Fruit fly (Drosophila melanogaster) whole organism, embryonic: ENCODE data around the gene CG42716.

Source experiments
- CG10366 ChIP-seq: fragments of 200-800 bp; sonication (Bioruptor generic); IDR thresholded peaks from 2 replicates; pipeline ENCODE4 v1.3.6; 2022; ENCODE audit warnings: missing biosample characterization, missing genetic modification characterization
- CG10979 ChIP-seq: fragments of 200-800 bp; sonication (Bioruptor generic); optimal IDR thresholded peaks from 2 replicates; lab custom pipeline; 2018; ENCODE audit warnings: missing biosample characterization, mild to moderate bottlenecking, missing genetic modification characterization, moderate library complexity
- CG11398 ChIP-seq: fragments of 200-800 bp; sonication (Bioruptor generic); optimal IDR thresholded peaks from 2 replicates; lab custom pipeline; 2016; ENCODE audit warnings: missing biosample characterization, missing genetic modification characterization
- CG11456 ChIP-seq: fragments of 200-800 bp; sonication (Bioruptor generic); IDR thresholded peaks from 3 replicates; pipeline ENCODE4 v1.3.6; 2022; ENCODE audit warnings: missing biosample characterization, missing genetic modification characterization
- CG12236 ChIP-seq: fragments of 200-800 bp; sonication (Bioruptor generic); optimal IDR thresholded peaks from 2 replicates; lab custom pipeline; 2016; ENCODE audit warnings: missing biosample characterization, missing genetic modification characterization
- CG12942 ChIP-seq: fragments of 200-800 bp; sonication (Bioruptor generic); optimal IDR thresholded peaks from 3 replicates; lab custom pipeline; 2016; ENCODE audit warnings: missing biosample characterization, missing genetic modification characterization
- CG13624 ChIP-seq: fragments of 200-800 bp; sonication (Bioruptor generic); optimal IDR thresholded peaks from 2 replicates; lab custom pipeline; 2016; ENCODE audit warnings: missing biosample characterization, missing genetic modification characterization
- CG14441 ChIP-seq: fragments of 200-800 bp; sonication (Bioruptor generic); IDR thresholded peaks from 2 replicates; pipeline ENCODE4 v1.3.6; 2022; ENCODE audit warnings: missing biosample characterization, missing genetic modification characterization
- CG15073 ChIP-seq: fragments of 200-800 bp; sonication (Bioruptor generic); optimal IDR thresholded peaks from 2 replicates; lab custom pipeline; 2016; ENCODE audit warnings: missing biosample characterization, missing genetic modification characterization
- CG17361 ChIP-seq: fragments of 200-800 bp; sonication (Bioruptor generic); IDR thresholded peaks from 3 replicates; pipeline ENCODE4 v1.3.6; 2022; ENCODE audit warnings: missing biosample characterization, missing genetic modification characterization
- CG18476 ChIP-seq: fragments of 200-800 bp; sonication (Bioruptor generic); optimal IDR thresholded peaks from 2 replicates; lab custom pipeline; 2016; ENCODE audit warnings: missing biosample characterization, mild to moderate bottlenecking, missing genetic modification characterization
- CG30020 ChIP-seq: fragments of 200-800 bp; optimal IDR thresholded peaks from 2 replicates; lab custom pipeline; 2019; ENCODE audit warnings: missing biosample characterization, mild to moderate bottlenecking, missing genetic modification characterization, moderate library complexity
- CG3995 ChIP-seq: fragments of 200-800 bp; sonication (Bioruptor generic); optimal IDR thresholded peaks from 3 replicates; lab custom pipeline; 2016; ENCODE audit warnings: missing biosample characterization, missing genetic modification characterization
- CG42726 ChIP-seq: fragments of 200-800 bp; sonication (Bioruptor generic); IDR thresholded peaks from 2 replicates; pipeline ENCODE4 v1.3.6; 2022; ENCODE audit warnings: missing biosample characterization, missing genetic modification characterization; ENCODE audit not compliant: partially characterized antibody
- CG4854 ChIP-seq: fragments of 200-800 bp; sonication (Bioruptor generic); optimal IDR thresholded peaks from 2 replicates; lab custom pipeline; 2016; ENCODE audit warnings: missing biosample characterization, missing genetic modification characterization, inconsistent platforms
- CG6683 ChIP-seq: fragments of 200-800 bp; sonication (Bioruptor generic); optimal IDR thresholded peaks from 2 replicates; lab custom pipeline; 2017; ENCODE audit warnings: missing biosample characterization, mild to moderate bottlenecking, missing genetic modification characterization, missing genetic modification reagents
- CG6854 ChIP-seq: fragments of 200-800 bp; sonication (Bioruptor generic); optimal IDR thresholded peaks from 3 replicates; lab custom pipeline; 2017; ENCODE audit warnings: missing biosample characterization, mild to moderate bottlenecking, missing genetic modification characterization
- CG8924 ChIP-seq: fragments of 200-800 bp; optimal IDR thresholded peaks from 3 replicates; lab custom pipeline; 2019; ENCODE audit warnings: missing biosample characterization, mild to moderate bottlenecking, missing genetic modification characterization, moderate library complexity
- CG8944 ChIP-seq: fragments of 200-800 bp; sonication (Bioruptor generic); optimal IDR thresholded peaks from 3 replicates; lab custom pipeline; 2016; ENCODE audit warnings: missing biosample characterization, missing genetic modification characterization
- CG9817 ChIP-seq: fragments of 200-800 bp; sonication (Bioruptor generic); optimal IDR thresholded peaks from 2 replicates; lab custom pipeline; 2018; ENCODE audit warnings: missing biosample characterization, mild to moderate bottlenecking, missing genetic modification characterization, moderate library complexity
- CTCF ChIP-seq: fragments of 200-800 bp; sonication (Bioruptor generic); optimal IDR thresholded peaks from 2 replicates; lab custom pipeline; 2017; ENCODE audit warnings: missing biosample characterization, mild to moderate bottlenecking, missing genetic modification characterization, moderate library complexity
- Chrac-16 ChIP-seq: fragments of 200-800 bp; sonication (Bioruptor generic); optimal IDR thresholded peaks from 3 replicates; lab custom pipeline; 2016; ENCODE audit warnings: missing biosample characterization, missing genetic modification characterization
- Dip2 ChIP-seq: fragments of 200-800 bp; sonication (Bioruptor generic); IDR thresholded peaks from 2 replicates; pipeline ENCODE4 v1.3.6; 2022; ENCODE audit warnings: missing biosample characterization, missing genetic modification characterization
- E2f1 ChIP-seq: fragments of 200-800 bp; sonication (Bioruptor generic); IDR thresholded peaks from 2 replicates; pipeline ENCODE4 v1.3.6; 2022; ENCODE audit warnings: missing biosample characterization, missing genetic modification characterization
- E2f2 ChIP-seq: fragments of 200-800 bp; sonication (Bioruptor generic); IDR thresholded peaks from 2 replicates; pipeline ENCODE4 v1.3.6; 2022; ENCODE audit warnings: missing biosample characterization, missing genetic modification characterization
- Eip74EF ChIP-seq, 2 experiments: fragments of 200-800 bp in 1 of 2; fragments of >200 bp in 1 of 2; sonication (Bioruptor generic) in 1 of 2; optimal IDR thresholded peaks; 2 replicates each; lab custom pipeline; 2017 to 2019; ENCODE audit warnings: missing biosample characterization in 2 of 2, missing genetic modification characterization in 2 of 2, mild to moderate bottlenecking in 1 of 2, moderate library complexity in 1 of 2
- MBD-R2 ChIP-seq: fragments of 200-800 bp; sonication (Bioruptor generic); IDR thresholded peaks from 2 replicates; pipeline ENCODE4 v1.3.6; 2022; ENCODE audit warnings: missing biosample characterization, missing genetic modification characterization
- Nf-YB ChIP-seq: fragments of 200-800 bp; sonication (Bioruptor generic); optimal IDR thresholded peaks from 3 replicates; lab custom pipeline; 2019; ENCODE audit warnings: missing biosample characterization, mild to moderate bottlenecking, missing genetic modification characterization, moderate library complexity
- Sin3A ChIP-seq: fragments of >200 bp; optimal IDR thresholded peaks from 2 replicates; lab custom pipeline; 2018
- Stat92E ChIP-seq, 3 experiments: fragments of >200 bp in 2 of 3; fragments of 200-800 bp in 1 of 3; sonication (Bioruptor generic) in 1 of 3; optimal IDR thresholded peaks; 2 replicates each; lab custom pipeline; 2017 to 2019; ENCODE audit warnings: missing biosample characterization in 3 of 3, missing genetic modification characterization in 3 of 3, mild to moderate bottlenecking in 1 of 3, moderate library complexity in 1 of 3
- az2 ChIP-seq: fragments of 200-800 bp; sonication (Bioruptor generic); optimal IDR thresholded peaks from 3 replicates; lab custom pipeline; 2016; ENCODE audit warnings: missing biosample characterization, missing genetic modification characterization
- br ChIP-seq: fragments of >200 bp; optimal IDR thresholded peaks from 2 replicates; lab custom pipeline; 2017
- bsh ChIP-seq, 2 experiments: fragments of 200-800 bp; sonication (Bioruptor generic); optimal IDR thresholded peaks; 2 replicates each; lab custom pipeline; 2017 to 2018; ENCODE audit warnings: mild to moderate bottlenecking in 2 of 2, missing biosample characterization in 2 of 2, missing genetic modification characterization in 2 of 2, moderate library complexity in 1 of 2
- ci ChIP-seq: fragments of 200-800 bp; sonication (Bioruptor generic); IDR thresholded peaks from 3 replicates; pipeline ENCODE4 v1.3.6; 2022; ENCODE audit warnings: missing biosample characterization, missing genetic modification characterization
- corto ChIP-seq: fragments of 200-800 bp; sonication (Bioruptor generic); optimal IDR thresholded peaks from 2 replicates; lab custom pipeline; 2016; ENCODE audit warnings: missing biosample characterization, mild to moderate bottlenecking, missing genetic modification characterization, moderate library complexity
- dmrt11E ChIP-seq: fragments of 200-800 bp; sonication (Bioruptor generic); optimal IDR thresholded peaks from 3 replicates; lab custom pipeline; 2018; ENCODE audit warnings: missing biosample characterization, mild to moderate bottlenecking, missing genetic modification characterization, moderate library complexity
- ftz-f1 ChIP-seq: fragments of 200-800 bp; sonication (Bioruptor generic); optimal IDR thresholded peaks from 2 replicates; lab custom pipeline; 2016; ENCODE audit warnings: missing biosample characterization, missing genetic modification characterization
- gcm ChIP-seq: fragments of 200-800 bp; sonication (Bioruptor generic); optimal IDR thresholded peaks from 2 replicates; lab custom pipeline; 2019; ENCODE audit warnings: missing biosample characterization, mild to moderate bottlenecking, missing genetic modification characterization, moderate library complexity
- gcm2 ChIP-seq: fragments of 200-800 bp; sonication (Bioruptor generic); optimal IDR thresholded peaks from 2 replicates; lab custom pipeline; 2016; ENCODE audit warnings: missing biosample characterization, missing genetic modification characterization
- gsb ChIP-seq: fragments of 200-800 bp; sonication (Bioruptor generic); IDR thresholded peaks from 2 replicates; pipeline ENCODE4 v1.3.6; 2022; ENCODE audit warnings: missing biosample characterization, missing genetic modification characterization
- h ChIP-seq: fragments of >200 bp; optimal IDR thresholded peaks from 2 replicates; lab custom pipeline; 2017
- ham ChIP-seq: fragments of 200-800 bp; sonication (Bioruptor generic); IDR thresholded peaks from 2 replicates; pipeline ENCODE4 v1.3.6; 2022; ENCODE audit warnings: missing biosample characterization, missing genetic modification characterization
- hb ChIP-seq: fragments of 200-800 bp; sonication (Bioruptor generic); IDR thresholded peaks from 3 replicates; pipeline ENCODE4 v1.3.6; 2022; ENCODE audit warnings: missing biosample characterization, missing genetic modification characterization; ENCODE audit not compliant: partially characterized antibody
- kay ChIP-seq: fragments of 200-800 bp; sonication (Bioruptor generic); optimal IDR thresholded peaks from 2 replicates; lab custom pipeline; 2016; ENCODE audit warnings: missing biosample characterization, missing genetic modification characterization
- lilli ChIP-seq: fragments of 200-800 bp; sonication (Bioruptor generic); optimal IDR thresholded peaks from 3 replicates; lab custom pipeline; 2016; ENCODE audit warnings: missing biosample characterization, missing genetic modification characterization
- onecut ChIP-seq: fragments of 200-800 bp; sonication (Bioruptor generic); IDR thresholded peaks from 2 replicates; pipeline ENCODE4 v1.3.6; 2022; ENCODE audit warnings: missing biosample characterization, missing genetic modification characterization
- pho ChIP-seq: fragments of 200-800 bp; sonication (Bioruptor generic); optimal IDR thresholded peaks from 2 replicates; lab custom pipeline; 2016; ENCODE audit warnings: missing biosample characterization, missing genetic modification characterization
- run ChIP-seq: fragments of 200-800 bp; sonication (Bioruptor generic); optimal IDR thresholded peaks from 3 replicates; lab custom pipeline; 2018; ENCODE audit warnings: missing biosample characterization, mild to moderate bottlenecking, missing genetic modification characterization
- sc ChIP-seq, 3 experiments: fragments of >200 bp in 2 of 3; fragments of 200-800 bp in 1 of 3; sonication (Bioruptor generic) in 1 of 3; optimal IDR thresholded peaks; 2 replicates in 2 of 3; 3 replicates in 1 of 3; lab custom pipeline; 2017; ENCODE audit warnings: mild to moderate bottlenecking in 1 of 3, missing biosample characterization in 1 of 3, missing genetic modification characterization in 1 of 3, missing genetic modification reagents in 1 of 3
- sens-2 ChIP-seq: fragments of 200-800 bp; sonication (Bioruptor generic); IDR thresholded peaks from 2 replicates; pipeline ENCODE4 v1.3.6; 2022; ENCODE audit warnings: missing biosample characterization, missing genetic modification characterization
- sima ChIP-seq: fragments of 200-800 bp; sonication (Bioruptor generic); optimal IDR thresholded peaks from 2 replicates; lab custom pipeline; 2016; ENCODE audit warnings: missing biosample characterization, missing genetic modification characterization
- sug ChIP-seq: fragments of 200-800 bp; optimal IDR thresholded peaks from 2 replicates; lab custom pipeline; 2019; ENCODE audit warnings: missing biosample characterization, mild to moderate bottlenecking, missing genetic modification characterization, moderate library complexity

The CG42716 gene

dm6 chr3L:16027163-16027633 is 6.4 kb upstream of the CG42716 start (continued):
- TF ChIP-seq corto (GFP tag; lab: Kevin White, UChicago): no peak
- no peak for TF ChIP-seq Chrac-16 (GFP tag; lab: Kevin White, UChicago)
- peak; percentile 36; the same call in 1 of the 2 replicates for TF ChIP-seq E2f1
- TF ChIP-seq ftz-f1 (GFP tag; lab: Kevin White, UChicago): no peak
- TF ChIP-seq CG6854 (GFP tag; lab: Kevin White, UChicago): no peak
- peak; percentile 10 for TF ChIP-seq CG8924 (tag; lab: Kevin White, UChicago)
- TF ChIP-seq Stat92E (GFP tag; optimal IDR thresholded peaks at IDR 0.05; lab: Kevin White, UChicago): no peak
- TF ChIP-seq Sin3A (lab: Kevin White, UChicago): no peak
- TF ChIP-seq gcm: no peak
- TF ChIP-seq CTCF: no peak
- TF ChIP-seq CG17361 (GFP tag; lab: Robert Waterston, UW): no peak
- TF ChIP-seq sug (tag; lab: Kevin White, UChicago): no peak
- TF ChIP-seq hb (GFP tag; lab: Robert Waterston, UW): no peak
- no peak for TF ChIP-seq gcm2
- TF ChIP-seq Nf-YB: peak; percentile 47
- TF ChIP-seq CG13624 (GFP tag; lab: Kevin White, UChicago): no peak
- peak; percentile 10 for TF ChIP-seq CG10979
- no peak for TF ChIP-seq CG15073
- no peak for TF ChIP-seq CG42726 (GFP tag; lab: Robert Waterston, UW)
- TF ChIP-seq run: peak; percentile 24
- no peak for TF ChIP-seq CG9817
- no peak for TF ChIP-seq MBD-R2 (GFP tag; lab: Robert Waterston, UW)
- TF ChIP-seq h (lab: Kevin White, UChicago): no peak
- peak; percentile 60; the same call in 2 of the 3 replicates for TF ChIP-seq ci (GFP tag; lab: Robert Waterston, UW)
- no peak for TF ChIP-seq lilli (GFP tag; lab: Kevin White, UChicago)
- TF ChIP-seq az2: peak; percentile 19
- TF ChIP-seq CG11398: peak; percentile 49
- no peak for TF ChIP-seq CG30020 (tag; lab: Kevin White, UChicago)
- TF ChIP-seq Dip2: no peak
- TF ChIP-seq CG11456: 0 out of 3 replicates have a peak, but pooled peaks have one; percentile 39
- no peak; the same call in 1 of the 2 replicates for TF ChIP-seq CG14441 (GFP tag; lab: Robert Waterston, UW)
- no peak for TF ChIP-seq sc (optimal IDR thresholded peaks at IDR 0.05; lab: Kevin White, UChicago)
- TF ChIP-seq sc (GFP tag; optimal IDR thresholded peaks at IDR 0.05; lab: Kevin White, UChicago): no peak
- TF ChIP-seq sens-2 (GFP tag; lab: Robert Waterston, UW): peak; percentile 47; the same call in 1 of the 2 replicates
- TF ChIP-seq onecut (GFP tag; lab: Robert Waterston, UW): peak; percentile 77
- TF ChIP-seq E2f2 (GFP tag; lab: Robert Waterston, UW): 0 out of 2 replicates have a peak, but pooled peaks have one; percentile 11
- no peak for TF ChIP-seq CG12942 (GFP tag; lab: Kevin White, UChicago)
- TF ChIP-seq CG18476 (GFP tag; lab: Kevin White, UChicago): no peak
- peak; percentile 43 for TF ChIP-seq dmrt11E
- TF ChIP-seq CG12236 (GFP tag; lab: Kevin White, UChicago): peak; percentile 0
- TF ChIP-seq CG4854: no peak
- peak; percentile 30; the same call in 1 of the 2 replicates for TF ChIP-seq CG10366
- 0 out of 2 replicates have a peak, but pooled peaks have one; percentile 17 for TF ChIP-seq ham (GFP tag; lab: Robert Waterston, UW)
- no peak for TF ChIP-seq kay
- TF ChIP-seq sima: no peak
- TF ChIP-seq CG6683: peak; percentile 1
- no peak for TF ChIP-seq pho
- peak in 1 of 2 experiments; percentile 14 for TF ChIP-seq Eip74EF (GFP tag; optimal IDR thresholded peaks at IDR 0.05; lab: Kevin White, UChicago)
- no peak for TF ChIP-seq CG3995 (GFP tag; lab: Kevin White, UChicago)
- peak; percentile 47 for TF ChIP-seq CG8944 (GFP tag; lab: Kevin White, UChicago)
- TF ChIP-seq gsb (GFP tag; lab: Robert Waterston, UW): no peak
- no peak for TF ChIP-seq br (lab: Kevin White, UChicago)
- TF ChIP-seq bsh (GFP tag; optimal IDR thresholded peaks at IDR 0.05; lab: Kevin White, UChicago): peak in 1 of 2 experiments; percentile 35
